Worm (Caenorhabditis elegans) whole organism, L4 larva: ENCODE results near the gene F08H9.3.

Experiments
- lsy-2 ChIP-seq, 2 experiments: fragments of 150-350 bp in 1 of 2; sonication (generic microtip) in 1 of 2; optimal IDR thresholded peaks; 2 replicates each; lab custom pipeline; 2014 to 2017; ENCODE audit warnings: missing biosample characterization in 2 of 2, missing genetic modification characterization in 2 of 2
- mxl-3 ChIP-seq: fragments of 200-800 bp; sonication (Bioruptor generic); optimal IDR thresholded peaks from 2 replicates; lab custom pipeline; 2018; ENCODE audit warnings: mild to moderate bottlenecking, missing genetic modification characterization, missing compliant biosample characterization
- nhr-237 ChIP-seq: sonication (generic microtip); optimal IDR thresholded peaks from 2 replicates; lab custom pipeline; 2017; ENCODE audit warnings: missing biosample characterization, missing genetic modification characterization
- ztf-11 ChIP-seq: fragments of 150-350 bp; optimal IDR thresholded peaks from 2 replicates; lab custom pipeline; 2014; ENCODE audit warnings: missing biosample characterization, missing genetic modification characterization

ce11 chrV:14437355-14437754 is 25.8 kb downstream of the F08H9.3 start:
- TF ChIP-seq nhr-237 (tag; lab: Kevin White, UChicago), result no peak
- no peak for TF ChIP-seq ztf-11 (tag; lab: Kevin White, UChicago)
- no peak for TF ChIP-seq lsy-2 (tag; optimal IDR thresholded peaks at IDR 0.05; lab: Kevin White, UChicago)
- TF ChIP-seq mxl-3 (GFP tag; lab: Kevin White, UChicago), result no peak
